Fruit fly (Drosophila melanogaster) whole organism, prepupa: ENCODE measurements around the gene Tmf.

ENCODE experiments used
- Blimp-1 ChIP-seq: fragments of 200-800 bp; sonication (Bioruptor generic); optimal IDR thresholded peaks from 3 replicates; lab custom pipeline; 2017; ENCODE audit warnings: missing biosample characterization, missing genetic modification characterization, mild to moderate bottlenecking, moderate library complexity, missing genetic modification reagents
- CG10631 ChIP-seq: fragments of 200-800 bp; sonication (Bioruptor generic); optimal IDR thresholded peaks from 2 replicates; lab custom pipeline; 2016; ENCODE audit warnings: missing biosample characterization, missing genetic modification characterization
- CG10669 ChIP-seq: fragments of 200-800 bp; sonication (Bioruptor generic); optimal IDR thresholded peaks from 3 replicates; lab custom pipeline; 2018; ENCODE audit warnings: missing biosample characterization, mild to moderate bottlenecking, missing genetic modification characterization, moderate library complexity
- CG11294 ChIP-seq: fragments of 200-800 bp; sonication (Bioruptor generic); IDR thresholded peaks from 2 replicates; pipeline ENCODE4 v1.3.6; 2022; ENCODE audit warnings: missing biosample characterization, missing genetic modification characterization
- CG11902 ChIP-seq: fragments of 200-800 bp; sonication (Bioruptor generic); optimal IDR thresholded peaks from 3 replicates; lab custom pipeline; 2016; ENCODE audit warnings: missing biosample characterization, missing genetic modification characterization
- CG15336 ChIP-seq: fragments of 200-800 bp; sonication (Bioruptor generic); IDR thresholded peaks from 2 replicates; pipeline ENCODE4 v1.3.6; 2022; ENCODE audit warnings: missing biosample characterization, missing genetic modification characterization
- CG1621 ChIP-seq: fragments of 200-800 bp; sonication (Bioruptor generic); optimal IDR thresholded peaks from 3 replicates; lab custom pipeline; 2018; ENCODE audit warnings: missing biosample characterization, mild to moderate bottlenecking, missing genetic modification characterization
- CG16779 ChIP-seq: fragments of 200-800 bp; sonication (Bioruptor generic); optimal IDR thresholded peaks from 3 replicates; lab custom pipeline; 2017; ENCODE audit warnings: missing biosample characterization, mild to moderate bottlenecking, missing genetic modification characterization
- CG3032 ChIP-seq: fragments of 200-800 bp; optimal IDR thresholded peaks from 2 replicates; lab custom pipeline; 2019; ENCODE audit warnings: missing biosample characterization, mild to moderate bottlenecking, missing genetic modification characterization, moderate library complexity
- CG31627 ChIP-seq: fragments of 200-800 bp; sonication (Bioruptor generic); optimal IDR thresholded peaks from 3 replicates; lab custom pipeline; 2016; ENCODE audit warnings: missing biosample characterization, missing genetic modification characterization
- CG32006 ChIP-seq: fragments of 200-800 bp; sonication (Bioruptor generic); optimal IDR thresholded peaks from 3 replicates; lab custom pipeline; 2017; ENCODE audit warnings: missing biosample characterization, mild to moderate bottlenecking, missing genetic modification characterization
- CG34406 ChIP-seq: fragments of 200-800 bp; sonication (Bioruptor generic); optimal IDR thresholded peaks from 3 replicates; lab custom pipeline; 2016; ENCODE audit warnings: missing biosample characterization, missing genetic modification characterization
- CG3919 ChIP-seq: fragments of 200-800 bp; sonication (Bioruptor generic); optimal IDR thresholded peaks from 3 replicates; lab custom pipeline; 2016; ENCODE audit warnings: missing biosample characterization, missing genetic modification characterization
- CG6163 ChIP-seq: fragments of 200-800 bp; sonication (Bioruptor generic); IDR thresholded peaks from 3 replicates; pipeline ENCODE4 v1.3.6; 2022; ENCODE audit warnings: missing biosample characterization, missing genetic modification characterization
- CG6276 ChIP-seq: fragments of 200-800 bp; sonication (Bioruptor generic); optimal IDR thresholded peaks from 2 replicates; lab custom pipeline; 2017; ENCODE audit warnings: missing biosample characterization, mild to moderate bottlenecking, missing genetic modification characterization
- CG6792 ChIP-seq: fragments of 200-800 bp; sonication (Bioruptor generic); optimal IDR thresholded peaks from 3 replicates; lab custom pipeline; 2016; ENCODE audit warnings: missing biosample characterization, missing genetic modification characterization
- CG6808 ChIP-seq: fragments of 200-800 bp; sonication (Bioruptor generic); optimal IDR thresholded peaks from 3 replicates; lab custom pipeline; 2017; ENCODE audit warnings: missing biosample characterization, missing genetic modification characterization, mild to moderate bottlenecking, moderate library complexity, missing genetic modification reagents
- CG7368 ChIP-seq: fragments of 200-800 bp; sonication (Bioruptor generic); optimal IDR thresholded peaks from 3 replicates; lab custom pipeline; 2016; ENCODE audit warnings: missing biosample characterization, missing genetic modification characterization
- CG8119 ChIP-seq: fragments of 200-800 bp; sonication (Bioruptor generic); IDR thresholded peaks from 3 replicates; pipeline ENCODE4 v1.3.6; 2022; ENCODE audit warnings: missing biosample characterization, missing genetic modification characterization
- CG8632 ChIP-seq: fragments of 200-800 bp; sonication (Bioruptor generic); optimal IDR thresholded peaks from 3 replicates; lab custom pipeline; 2016; ENCODE audit warnings: missing biosample characterization, missing genetic modification characterization
- CG9139 ChIP-seq: fragments of 200-800 bp; sonication (Bioruptor generic); optimal IDR thresholded peaks from 3 replicates; lab custom pipeline; 2017; ENCODE audit warnings: missing biosample characterization, mild to moderate bottlenecking, missing genetic modification characterization
- Eip75B ChIP-seq: fragments of 200-800 bp; sonication (Bioruptor generic); optimal IDR thresholded peaks from 3 replicates; lab custom pipeline; 2016; ENCODE audit warnings: missing biosample characterization, missing genetic modification characterization
- Eip78C ChIP-seq: fragments of 200-800 bp; sonication (Bioruptor generic); peaks from one replicate; lab custom pipeline; 2016; ENCODE audit warnings: missing biosample characterization, missing genetic modification characterization
- Eip93F ChIP-seq: fragments of 200-800 bp; sonication (Bioruptor generic); optimal IDR thresholded peaks from 2 replicates; lab custom pipeline; 2016; ENCODE audit warnings: missing biosample characterization, mild to moderate bottlenecking, missing genetic modification characterization
- Ets21C ChIP-seq: fragments of 200-800 bp; sonication (Bioruptor generic); optimal IDR thresholded peaks from 3 replicates; lab custom pipeline; 2016; ENCODE audit warnings: missing biosample characterization, missing genetic modification characterization
- Ets96B ChIP-seq: fragments of 200-800 bp; optimal IDR thresholded peaks from 2 replicates; lab custom pipeline; 2019; ENCODE audit warnings: missing biosample characterization, mild to moderate bottlenecking, missing genetic modification characterization, moderate library complexity
- Gug ChIP-seq: fragments of 200-800 bp; sonication (Bioruptor generic); IDR thresholded peaks from 2 replicates; pipeline ENCODE4 v1.3.6; 2022; ENCODE audit warnings: missing biosample characterization, missing genetic modification characterization
- Hr38 ChIP-seq: sonication (Bioruptor generic); optimal IDR thresholded peaks from 2 replicates; lab custom pipeline; 2016; ENCODE audit warnings: missing biosample characterization, missing genetic modification characterization
- Hr39 ChIP-seq: fragments of 200-800 bp; sonication (Bioruptor generic); optimal IDR thresholded peaks from 2 replicates; lab custom pipeline; 2016; ENCODE audit warnings: missing biosample characterization, missing genetic modification characterization
- Hr4 ChIP-seq: fragments of 200-800 bp; sonication (Bioruptor generic); optimal IDR thresholded peaks from 3 replicates; lab custom pipeline; 2016; ENCODE audit warnings: missing biosample characterization, missing genetic modification characterization
- Lpt ChIP-seq: fragments of 200-800 bp; sonication (Bioruptor generic); optimal IDR thresholded peaks from 3 replicates; lab custom pipeline; 2016; ENCODE audit warnings: missing biosample characterization, missing genetic modification characterization
- Met ChIP-seq: fragments of 200-800 bp; sonication (Bioruptor generic); optimal IDR thresholded peaks from 3 replicates; lab custom pipeline; 2016; ENCODE audit warnings: missing biosample characterization, missing genetic modification characterization
- OdsH ChIP-seq: fragments of 200-800 bp; sonication (Bioruptor generic); optimal IDR thresholded peaks from 3 replicates; lab custom pipeline; 2016; ENCODE audit warnings: missing biosample characterization, missing genetic modification characterization
- Smox ChIP-seq: fragments of 200-800 bp; sonication (Bioruptor generic); optimal IDR thresholded peaks from 3 replicates; lab custom pipeline; 2016; ENCODE audit warnings: missing biosample characterization, missing genetic modification characterization
- Sox102F ChIP-seq: fragments of 200-800 bp; sonication (Bioruptor generic); optimal IDR thresholded peaks from 2 replicates; lab custom pipeline; 2016; ENCODE audit warnings: missing biosample characterization, mild to moderate bottlenecking, missing genetic modification characterization
- Sox15 ChIP-seq: fragments of 200-800 bp; sonication (Bioruptor generic); optimal IDR thresholded peaks from 3 replicates; lab custom pipeline; 2016; ENCODE audit warnings: missing biosample characterization, missing genetic modification characterization
- acj6 ChIP-seq: fragments of 200-800 bp; sonication (Bioruptor generic); optimal IDR thresholded peaks from 3 replicates; lab custom pipeline; 2016; ENCODE audit warnings: missing biosample characterization, missing genetic modification characterization
- cyc ChIP-seq: fragments of 200-800 bp; sonication (Bioruptor generic); optimal IDR thresholded peaks from 3 replicates; lab custom pipeline; 2016; ENCODE audit warnings: missing biosample characterization, missing genetic modification characterization
- dac ChIP-seq: fragments of 200-800 bp; sonication (Bioruptor generic); optimal IDR thresholded peaks from 2 replicates; lab custom pipeline; 2017; ENCODE audit warnings: missing biosample characterization, mild to moderate bottlenecking, missing genetic modification characterization
- fd59A ChIP-seq: fragments of 200-800 bp; sonication (Bioruptor generic); optimal IDR thresholded peaks from 2 replicates; lab custom pipeline; 2017; ENCODE audit warnings: missing biosample characterization, mild to moderate bottlenecking, missing genetic modification characterization, missing genetic modification reagents
- fd85E ChIP-seq: fragments of 200-800 bp; sonication (Bioruptor generic); optimal IDR thresholded peaks from 3 replicates; lab custom pipeline; 2016; ENCODE audit warnings: missing biosample characterization, missing genetic modification characterization
- net ChIP-seq: fragments of 200-800 bp; sonication (Bioruptor generic); optimal IDR thresholded peaks from 3 replicates; lab custom pipeline; 2016; ENCODE audit warnings: missing biosample characterization, missing genetic modification characterization
- pdm3 ChIP-seq: fragments of 200-800 bp; sonication (Bioruptor generic); optimal IDR thresholded peaks from 3 replicates; lab custom pipeline; 2016; ENCODE audit warnings: missing biosample characterization, missing genetic modification characterization
- salr ChIP-seq, 2 experiments: fragments of 200-800 bp; sonication (Bioruptor generic); optimal IDR thresholded peaks; 3 replicates each; lab custom pipeline; 2016 to 2018; ENCODE audit warnings: missing biosample characterization in 2 of 2, missing genetic modification characterization in 2 of 2, mild to moderate bottlenecking in 1 of 2
- ss ChIP-seq, 2 experiments: fragments of 200-800 bp; sonication (Bioruptor generic); optimal IDR thresholded peaks; 2 replicates in 1 of 2; 3 replicates in 1 of 2; lab custom pipeline; 2017 to 2018; ENCODE audit warnings: mild to moderate bottlenecking in 2 of 2, missing biosample characterization in 2 of 2, missing genetic modification characterization in 2 of 2, moderate library complexity in 1 of 2
- topi ChIP-seq: fragments of 200-800 bp; sonication (Bioruptor generic); optimal IDR thresholded peaks from 3 replicates; lab custom pipeline; 2016; ENCODE audit warnings: missing biosample characterization, missing genetic modification characterization
- vri ChIP-seq: fragments of 200-800 bp; sonication (Bioruptor generic); optimal IDR thresholded peaks from 3 replicates; lab custom pipeline; 2016; ENCODE audit warnings: missing biosample characterization, mild to moderate bottlenecking, missing genetic modification characterization

The Tmf gene

dm6 chrX:6860413-6861089 lies 16.4 kb downstream of the Tmf start (continued):
- no peak for TF ChIP-seq cyc (GFP tag; lab: Kevin White, UChicago)
- TF ChIP-seq Blimp-1 (GFP tag; lab: Kevin White, UChicago): no peak
- TF ChIP-seq salr (GFP tag; optimal IDR thresholded peaks at IDR 0.05; lab: Kevin White, UChicago): no peak
- TF ChIP-seq CG3032 (tag; lab: Kevin White, UChicago): no peak
- TF ChIP-seq CG11294 (GFP tag; lab: Robert Waterston, UW): no peak
- no peak for TF ChIP-seq Hr39
- TF ChIP-seq Gug (GFP tag; lab: Robert Waterston, UW): no peak
- no peak for TF ChIP-seq CG34406 (GFP tag; lab: Kevin White, UChicago)
- no peak for TF ChIP-seq vri (GFP tag; lab: Kevin White, UChicago)

- TF ChIP-seq Ets21C (GFP tag; lab: Kevin White, UChicago) (peak; percentile 69), CG8119 (GFP tag; lab: Robert Waterston, UW) (peak; percentile 82), fd85E (GFP tag; lab: Kevin White, UChicago) (no peak), Hr4 (peak; percentile 83), dac (peak; percentile 67), CG11902 (peak; percentile 57), Sox102F (GFP tag; lab: Kevin White, UChicago) (peak; percentile 73), Sox15 (GFP tag; lab: Kevin White, UChicago) (peak; percentile 62), CG6276 (GFP tag; lab: Kevin White, UChicago) (peak; percentile 80), ss (GFP tag; optimal IDR thresholded peaks at IDR 0.05; lab: Kevin White, UChicago) (peak; percentile 64 to 78), CG10631 (GFP tag; lab: Kevin White, UChicago) (peak; percentile 78), CG6163 (peak; percentile 83), CG11294 (GFP tag; lab: Robert Waterston, UW) (peak; percentile 82), CG8632 (GFP tag; lab: Kevin White, UChicago) (peak; percentile 69), net (GFP tag; lab: Kevin White, UChicago) (peak; percentile 55), CG31627 (GFP tag; lab: Kevin White, UChicago) (peak; percentile 79), CG16779 (peak; percentile 42), CG3919 (GFP tag; lab: Kevin White, UChicago) (peak; percentile 74), CG6792 (peak; percentile 54), Blimp-1 (GFP tag; lab: Kevin White, UChicago) (peak; percentile 48), acj6 (GFP tag; lab: Kevin White, UChicago) (peak; percentile 68), topi (GFP tag; lab: Kevin White, UChicago) (peak; percentile 88), Lpt (GFP tag; lab: Kevin White, UChicago) (peak; percentile 10), CG9139 (GFP tag; lab: Kevin White, UChicago) (peak; percentile 23), Eip78C (GFP tag; lab: Kevin White, UChicago) (peak; percentile 95), Met (peak; percentile 86), CG3032 (tag; lab: Kevin White, UChicago) (peak; percentile 74), OdsH (GFP tag; lab: Kevin White, UChicago) (peak; percentile 71), CG10669 (GFP tag; lab: Kevin White, UChicago) (peak; percentile 75), Eip75B (GFP tag; lab: Kevin White, UChicago) (peak; percentile 69), pdm3 (GFP tag; lab: Kevin White, UChicago) (peak; percentile 78), Hr38 (GFP tag; lab: Kevin White, UChicago) (peak; percentile 41), CG15336 (GFP tag; lab: Robert Waterston, UW) (peak; percentile 92), Hr39 (peak; percentile 78), cyc (GFP tag; lab: Kevin White, UChicago) (peak; percentile 75), CG6808 (GFP tag; lab: Kevin White, UChicago) (peak; percentile 64), Ets96B (tag; lab: Kevin White, UChicago) (peak; percentile 73), CG34406 (GFP tag; lab: Kevin White, UChicago) (peak; percentile 66), fd59A (GFP tag; lab: Kevin White, UChicago) (peak; percentile 69), vri (GFP tag; lab: Kevin White, UChicago) (peak; percentile 72), CG32006 (GFP tag; lab: Kevin White, UChicago) (peak; percentile 88), CG1621 (tag; lab: Kevin White, UChicago) (peak; percentile 64), Smox (GFP tag; lab: Kevin White, UChicago) (peak; percentile 85), CG7368 (peak; percentile 37), Eip93F (peak; percentile 1)
These were observed 17.5 kb downstream of the Tmf start for dm6 chrX:6861523-6862077.
